Fruit fly (Drosophila melanogaster): ENCODE data around the gene CG2926.
A peak's percentile ranks its signal among the peaks of the same experiment; 100 is the strongest.

CG2926 gene

DNA sequence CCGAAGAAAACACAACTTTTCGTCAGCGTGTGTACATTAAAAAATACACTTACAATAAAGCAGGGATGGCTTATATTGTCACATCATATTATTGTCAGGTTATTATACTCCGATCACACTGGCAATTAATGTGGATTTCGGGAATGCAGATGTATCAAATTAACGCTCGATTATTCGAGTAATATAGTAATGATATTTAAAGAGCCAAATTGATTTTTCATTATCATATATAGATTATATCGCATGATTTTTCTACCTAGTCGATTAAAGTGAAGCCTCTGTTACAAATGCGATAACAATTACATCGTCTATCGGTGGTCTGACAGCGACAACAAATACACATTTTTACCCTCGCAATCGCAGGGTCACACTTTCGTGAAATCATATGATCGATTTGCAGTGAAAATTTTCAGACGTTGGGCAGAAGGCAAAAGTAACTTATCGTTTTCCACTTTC is 3.2 kb upstream of the CG2926 start, which contains the start of the genes noi and Vha26 (continued):
- TF ChIP-seq maf-S (GFP tag; optimal IDR thresholded peaks at IDR 0.05) (peak; percentile 6), zfh2 (GFP tag; optimal IDR thresholded peaks at IDR 0.05) (peak; percentile 59), CG7928 (GFP tag; optimal IDR thresholded peaks at IDR 0.05) (peak; percentile 96), CG4707 (GFP tag; optimal IDR thresholded peaks at IDR 0.05) (no peak), CG10543 (GFP tag; optimal IDR thresholded peaks at IDR 0.05) (peak; percentile 44), gfzf (GFP tag; optimal IDR thresholded peaks at IDR 0.05) (peak; percentile 68), CG17361 (GFP tag; IDR thresholded peaks at IDR 0.05) (peak; percentile 74; the same call in 2 of the 3 replicates), Hsf (GFP tag; optimal IDR thresholded peaks at IDR 0.05) (peak; percentile 38), gt (GFP tag; IDR thresholded peaks at IDR 0.05) (no peak), gro (GFP tag; optimal IDR thresholded peaks at IDR 0.05) (no peak), CG11247 (GFP tag; IDR thresholded peaks at IDR 0.05) (no peak), ham (GFP tag; IDR thresholded peaks at IDR 0.05) (no peak), YL-1 (GFP tag; optimal IDR thresholded peaks at IDR 0.05) (peak; percentile 45), Ada2b (GFP tag; IDR thresholded peaks at IDR 0.05) (no peak), CG15269 (tag; optimal IDR thresholded peaks at IDR 0.05) (no peak), bsh (GFP tag; optimal IDR thresholded peaks at IDR 0.05) (peak in 1 of 2 experiments; percentile 30), ERR (GFP tag; optimal IDR thresholded peaks at IDR 0.05) (no peak), CG11723 (GFP tag; optimal IDR thresholded peaks at IDR 0.05) (no peak), CG34224 (GFP tag; IDR thresholded peaks at IDR 0.05; ENCODE audit: partially characterized antibody) (peak; percentile 47; the same call in 2 of the 3 replicates), wor (GFP tag; IDR thresholded peaks at IDR 0.05) (no peak), CG2116 (GFP tag; optimal IDR thresholded peaks at IDR 0.05) (peak; percentile 76), gem (tag; optimal IDR thresholded peaks at IDR 0.05) (no peak), tgo (GFP tag; IDR thresholded peaks at IDR 0.05) (no peak), H15 (GFP tag; IDR thresholded peaks at IDR 0.05) (no peak), Hr3 (GFP tag; optimal IDR thresholded peaks at IDR 0.05) (peak; percentile 28), pros (GFP tag; optimal IDR thresholded peaks at IDR 0.05) (no peak), CG18764 (GFP tag; optimal IDR thresholded peaks at IDR 0.05) (peak; percentile 29), CG10321 (GFP tag; IDR thresholded peaks at IDR 0.05) (no peak), Dbx (GFP tag; IDR thresholded peaks at IDR 0.05) (0 out of 3 replicates have a peak, but pooled peaks have one; percentile 19), CG15696 (tag; optimal IDR thresholded peaks at IDR 0.05) (peak; percentile 56), Lpt (GFP tag; optimal IDR thresholded peaks at IDR 0.05) (no peak), CG14014 (GFP tag; IDR thresholded peaks at IDR 0.05) (no peak), amos (GFP tag; IDR thresholded peaks at IDR 0.05; ENCODE audit: partially characterized antibody) (peak; percentile 59), run (tag; optimal IDR thresholded peaks at IDR 0.05) (no peak), z (GFP tag; IDR thresholded peaks at IDR 0.05) (no peak), Bdp1 (GFP tag; optimal IDR thresholded peaks at IDR 0.05) (peak; percentile 35), dati (GFP tag; IDR thresholded peaks at IDR 0.05) (no peak), CG2129 (GFP tag; IDR thresholded peaks at IDR 0.05; ENCODE audit: partially characterized antibody) (peak; percentile 51), peb (GFP tag; IDR thresholded peaks at IDR 0.05) (no peak), Ets65A (GFP tag) (peak; percentile 93), jumu (GFP tag; optimal IDR thresholded peaks at IDR 0.05) (peak; percentile 6), HLHmδ (GFP tag; optimal IDR thresholded peaks at IDR 0.05) (no peak), fd64A (GFP tag; optimal IDR thresholded peaks at IDR 0.05) (no peak), ash1 (GFP tag; optimal IDR thresholded peaks at IDR 0.05) (no peak), Lhr (GFP tag; optimal IDR thresholded peaks at IDR 0.05) (peak; percentile 56), Awh (GFP tag; IDR thresholded peaks at IDR 0.05) (no peak), CG18262 (tag; optimal IDR thresholded peaks at IDR 0.05) (peak; percentile 37), Taf1 (GFP tag; IDR thresholded peaks at IDR 0.05) (no peak), sisA (GFP tag; IDR thresholded peaks at IDR 0.05) (peak; percentile 31; the same call in 1 of the 2 replicates), Rfx (GFP tag; IDR thresholded peaks at IDR 0.05) (no peak), lab (GFP tag; optimal IDR thresholded peaks at IDR 0.05) (no peak)
